Fruit fly (Drosophila melanogaster) whole organism, embryonic: ENCODE results near the gene CG34462.

ENCODE experiments used
- Ada2b ChIP-seq: fragments of 200-800 bp; sonication (Bioruptor generic); IDR thresholded peaks from 2 replicates; pipeline ENCODE4 v1.3.6; 2022; ENCODE audit warnings: missing biosample characterization, missing genetic modification characterization
- Atf3 ChIP-seq: fragments of 200-800 bp; sonication (Bioruptor generic); optimal IDR thresholded peaks from 3 replicates; lab custom pipeline; 2016; ENCODE audit warnings: missing biosample characterization, missing genetic modification characterization
- B-H2 ChIP-seq: fragments of 200-800 bp; sonication (Bioruptor generic); optimal IDR thresholded peaks from 2 replicates; lab custom pipeline; 2018; ENCODE audit warnings: missing biosample characterization, mild to moderate bottlenecking, missing genetic modification characterization
- Bteb2 ChIP-seq: fragments of 200-800 bp; sonication (Bioruptor generic); optimal IDR thresholded peaks from 2 replicates; lab custom pipeline; 2016; ENCODE audit warnings: missing biosample characterization, missing genetic modification characterization
- C15 ChIP-seq: fragments of 200-800 bp; sonication (Bioruptor generic); IDR thresholded peaks from 3 replicates; pipeline ENCODE4 v1.3.6; 2022; ENCODE audit warnings: missing biosample characterization, missing genetic modification characterization
- CG10209 ChIP-seq: fragments of 200-800 bp; sonication (Bioruptor generic); optimal IDR thresholded peaks from 3 replicates; lab custom pipeline; 2017; ENCODE audit warnings: missing biosample characterization, mild to moderate bottlenecking, missing genetic modification characterization, missing genetic modification reagents
- CG10543 ChIP-seq: fragments of 200-800 bp; sonication (Bioruptor generic); optimal IDR thresholded peaks from 3 replicates; lab custom pipeline; 2017; ENCODE audit warnings: missing biosample characterization, mild to moderate bottlenecking, missing genetic modification characterization, moderate library complexity
- CG11696 ChIP-seq: fragments of 200-800 bp; sonication (Bioruptor generic); IDR thresholded peaks from 2 replicates; pipeline ENCODE4 v1.3.6; 2022; ENCODE audit warnings: missing biosample characterization, missing genetic modification characterization
- CG12155 ChIP-seq: fragments of 200-800 bp; sonication (Bioruptor generic); optimal IDR thresholded peaks from 3 replicates; lab custom pipeline; 2016; ENCODE audit warnings: missing biosample characterization, missing genetic modification characterization
- CG12391 ChIP-seq: fragments of 200-800 bp; sonication (Bioruptor generic); optimal IDR thresholded peaks from 3 replicates; lab custom pipeline; 2018; ENCODE audit warnings: missing biosample characterization, mild to moderate bottlenecking, missing genetic modification characterization, moderate library complexity
- CG15696 ChIP-seq: fragments of 200-800 bp; sonication (Bioruptor generic); optimal IDR thresholded peaks from 2 replicates; lab custom pipeline; 2019; ENCODE audit warnings: missing biosample characterization, mild to moderate bottlenecking, missing genetic modification characterization, moderate library complexity
- CG17186 ChIP-seq: fragments of 200-800 bp; sonication (Bioruptor generic); optimal IDR thresholded peaks from 3 replicates; lab custom pipeline; 2017; ENCODE audit warnings: missing biosample characterization, missing genetic modification reagents, missing genetic modification characterization
- CG17328 ChIP-seq: fragments of 200-800 bp; sonication (Bioruptor generic); IDR thresholded peaks from 2 replicates; pipeline ENCODE4 v1.3.6; 2022; ENCODE audit warnings: missing biosample characterization, missing genetic modification characterization
- CG18764 ChIP-seq: fragments of 200-800 bp; sonication (Bioruptor generic); optimal IDR thresholded peaks from 3 replicates; lab custom pipeline; 2016; ENCODE audit warnings: missing biosample characterization, missing genetic modification characterization
- CG4424 ChIP-seq: fragments of 200-800 bp; sonication (Bioruptor generic); optimal IDR thresholded peaks from 3 replicates; lab custom pipeline; 2016; ENCODE audit warnings: missing biosample characterization, missing genetic modification characterization
- CG4730 ChIP-seq: fragments of 200-800 bp; sonication (Bioruptor generic); IDR thresholded peaks from 2 replicates; pipeline ENCODE4 v1.3.6; 2022; ENCODE audit warnings: missing biosample characterization, missing genetic modification characterization
- CG7745 ChIP-seq: fragments of 200-800 bp; sonication (Bioruptor generic); optimal IDR thresholded peaks from 2 replicates; lab custom pipeline; 2018; ENCODE audit warnings: missing biosample characterization, mild to moderate bottlenecking, missing genetic modification characterization, moderate library complexity
- CG8388 ChIP-seq: fragments of 200-800 bp; sonication (Bioruptor generic); optimal IDR thresholded peaks from 2 replicates; lab custom pipeline; 2019; ENCODE audit warnings: missing biosample characterization, mild to moderate bottlenecking, missing genetic modification characterization, moderate library complexity
- CkIIα-i1 ChIP-seq: fragments of 200-800 bp; sonication (Bioruptor generic); IDR thresholded peaks from 2 replicates; pipeline ENCODE4 v1.3.6; 2022; ENCODE audit warnings: missing biosample characterization, missing genetic modification characterization
- Doc2 ChIP-seq: fragments of 200-800 bp; sonication (Bioruptor generic); IDR thresholded peaks from 2 replicates; pipeline ENCODE4 v1.3.6; 2022; ENCODE audit warnings: missing biosample characterization, missing genetic modification characterization
- HLH4C ChIP-seq: fragments of 200-800 bp; sonication (Bioruptor generic); IDR thresholded peaks from 3 replicates; pipeline ENCODE4 v1.3.6; 2022; ENCODE audit warnings: missing biosample characterization, missing genetic modification characterization; ENCODE audit not compliant: partially characterized antibody
- Hey ChIP-seq: fragments of 200-800 bp; sonication (Bioruptor generic); optimal IDR thresholded peaks from 3 replicates; lab custom pipeline; 2018; ENCODE audit warnings: missing biosample characterization, mild to moderate bottlenecking, missing genetic modification characterization
- Hr78 ChIP-seq, 2 experiments: fragments of 200-800 bp in 1 of 2; fragments of >200 bp in 1 of 2; sonication (Bioruptor generic) in 1 of 2; optimal IDR thresholded peaks; 2 replicates each; lab custom pipeline; 2017 to 2019; ENCODE audit warnings: missing biosample characterization in 2 of 2, missing genetic modification characterization in 2 of 2, mild to moderate bottlenecking in 1 of 2, moderate library complexity in 1 of 2
- Mad ChIP-seq: fragments of 200-800 bp; sonication (Bioruptor generic); optimal IDR thresholded peaks from 2 replicates; lab custom pipeline; 2016; ENCODE audit warnings: missing biosample characterization, missing genetic modification characterization
- Med ChIP-seq: fragments of 200-800 bp; sonication (Bioruptor generic); peaks from one replicate; lab custom pipeline; 2016; ENCODE audit warnings: missing biosample characterization, missing genetic modification characterization, mild to moderate bottlenecking, inconsistent platforms, moderate library complexity
- NC2β ChIP-seq: fragments of 200-800 bp; sonication (Bioruptor generic); optimal IDR thresholded peaks from 2 replicates; lab custom pipeline; 2016; ENCODE audit warnings: missing biosample characterization, missing genetic modification characterization
- NFAT ChIP-seq: fragments of 200-800 bp; sonication (Bioruptor generic); IDR thresholded peaks from 2 replicates; pipeline ENCODE4 v1.3.6; 2022; ENCODE audit warnings: missing biosample characterization, missing genetic modification characterization
- PHDP ChIP-seq: fragments of 200-800 bp; sonication (Bioruptor generic); optimal IDR thresholded peaks from 3 replicates; lab custom pipeline; 2018; ENCODE audit warnings: missing biosample characterization, mild to moderate bottlenecking, missing genetic modification characterization, moderate library complexity
- Side ChIP-seq: fragments of 200-800 bp; sonication (Bioruptor generic); optimal IDR thresholded peaks from 2 replicates; lab custom pipeline; 2016; ENCODE audit warnings: missing biosample characterization, missing genetic modification characterization
- Sin3A ChIP-seq: fragments of >200 bp; optimal IDR thresholded peaks from 2 replicates; lab custom pipeline; 2018
- Spps ChIP-seq: fragments of 200-800 bp; sonication (Bioruptor generic); optimal IDR thresholded peaks from 2 replicates; lab custom pipeline; 2018; ENCODE audit warnings: missing biosample characterization, mild to moderate bottlenecking, missing genetic modification characterization
- Tbp ChIP-seq: fragments of >200 bp; optimal IDR thresholded peaks from 2 replicates; lab custom pipeline; 2018; ENCODE audit warnings: missing biosample characterization, missing genetic modification characterization
- ac ChIP-seq: fragments of 200-800 bp; sonication (Bioruptor generic); optimal IDR thresholded peaks from 3 replicates; lab custom pipeline; 2017; ENCODE audit warnings: missing biosample characterization, mild to moderate bottlenecking, missing genetic modification characterization
- ap ChIP-seq: fragments of 200-800 bp; sonication (Bioruptor generic); IDR thresholded peaks from 2 replicates; pipeline ENCODE4 v1.3.6; 2022; ENCODE audit warnings: missing biosample characterization, missing genetic modification characterization
- ase ChIP-seq: fragments of 200-800 bp; sonication (Bioruptor generic); IDR thresholded peaks from 3 replicates; pipeline ENCODE4 v1.3.6; 2022; ENCODE audit warnings: missing biosample characterization, missing genetic modification characterization
- dati ChIP-seq: fragments of 200-800 bp; sonication (Bioruptor generic); IDR thresholded peaks from 2 replicates; pipeline ENCODE4 v1.3.6; 2022; ENCODE audit warnings: missing biosample characterization, missing genetic modification characterization
- dpn ChIP-seq, 2 experiments: fragments of 200-800 bp; sonication (Bioruptor generic); optimal IDR thresholded peaks; 3 replicates each; lab custom pipeline; 2016; ENCODE audit warnings: missing biosample characterization in 2 of 2, missing genetic modification characterization in 2 of 2
- en ChIP-seq: fragments of 200-800 bp; sonication (Bioruptor generic); optimal IDR thresholded peaks from 2 replicates; lab custom pipeline; 2016; ENCODE audit warnings: missing biosample characterization, missing genetic modification characterization
- eyg ChIP-seq: fragments of 200-800 bp; sonication (Bioruptor generic); optimal IDR thresholded peaks from 3 replicates; lab custom pipeline; 2016; ENCODE audit warnings: missing biosample characterization, missing genetic modification characterization
- gcm2 ChIP-seq: fragments of 200-800 bp; sonication (Bioruptor generic); optimal IDR thresholded peaks from 2 replicates; lab custom pipeline; 2016; ENCODE audit warnings: missing biosample characterization, missing genetic modification characterization
- gem ChIP-seq: fragments of 200-800 bp; sonication (Bioruptor generic); optimal IDR thresholded peaks from 2 replicates; lab custom pipeline; 2019; ENCODE audit warnings: missing biosample characterization, mild to moderate bottlenecking, missing genetic modification characterization, moderate library complexity
- kni ChIP-seq: fragments of 200-800 bp; sonication (Bioruptor generic); optimal IDR thresholded peaks from 3 replicates; lab custom pipeline; 2017; ENCODE audit warnings: mild to moderate bottlenecking, missing biosample characterization, missing genetic modification reagents, missing genetic modification characterization
- odd ChIP-seq: fragments of 200-800 bp; sonication (Bioruptor generic); optimal IDR thresholded peaks from 2 replicates; lab custom pipeline; 2017; ENCODE audit warnings: missing biosample characterization, mild to moderate bottlenecking, missing genetic modification characterization
- shn ChIP-seq: fragments of 200-800 bp; sonication (Bioruptor generic); optimal IDR thresholded peaks from 3 replicates; lab custom pipeline; 2016; ENCODE audit warnings: missing biosample characterization, missing genetic modification characterization
- slbo ChIP-seq: fragments of 200-800 bp; sonication (Bioruptor generic); IDR thresholded peaks from 2 replicates; pipeline ENCODE4 v1.3.6; 2022; ENCODE audit warnings: missing biosample characterization, missing genetic modification characterization
- sob ChIP-seq: fragments of 200-800 bp; sonication (Bioruptor generic); IDR thresholded peaks from 2 replicates; pipeline ENCODE4 v1.3.6; 2022; ENCODE audit warnings: missing biosample characterization, missing genetic modification characterization
- tgo ChIP-seq: fragments of 200-800 bp; sonication (Bioruptor generic); IDR thresholded peaks from 3 replicates; pipeline ENCODE4 v1.3.6; 2022; ENCODE audit warnings: missing biosample characterization, missing genetic modification characterization
- tin ChIP-seq: fragments of 200-800 bp; sonication (Bioruptor generic); optimal IDR thresholded peaks from 3 replicates; lab custom pipeline; 2016; ENCODE audit warnings: missing biosample characterization, missing genetic modification characterization
- unc-4 ChIP-seq: fragments of 200-800 bp; sonication (Bioruptor generic); IDR thresholded peaks from 2 replicates; pipeline ENCODE4 v1.3.6; 2022; ENCODE audit warnings: missing biosample characterization, missing genetic modification characterization; ENCODE audit not compliant: partially characterized antibody
- zfh1 ChIP-seq: fragments of 200-800 bp; sonication (Bioruptor generic); IDR thresholded peaks from 3 replicates; pipeline ENCODE4 v1.3.6; 2022; ENCODE audit warnings: missing biosample characterization, missing genetic modification characterization

The CG34462 gene

dm6 chr3L:8346100-8346980 lies 18.0 kb downstream of the CG34462 start, which contains the start of the genes CG7182 and GAPcenA (continued):
- TF ChIP-seq CG8388 (GFP tag; lab: Kevin White, UChicago) (peak; percentile 53), shn (GFP tag; lab: Kevin White, UChicago) (no peak), CG12391 (tag; lab: Kevin White, UChicago) (peak; percentile 81), PHDP (peak; percentile 74), ase (GFP tag; lab: Robert Waterston, UW) (peak; percentile 52; the same call in 1 of the 3 replicates), Side (GFP tag; lab: Kevin White, UChicago) (peak; percentile 14), Hey (tag; lab: Kevin White, UChicago) (no peak), Ada2b (GFP tag; lab: Robert Waterston, UW) (0 out of 2 replicates have a peak, but pooled peaks have one; percentile 5), ap (GFP tag; lab: Robert Waterston, UW) (no peak), B-H2 (GFP tag; lab: Kevin White, UChicago) (peak; percentile 83), CG18764 (GFP tag; lab: Kevin White, UChicago) (peak; percentile 42), Med (GFP tag; lab: Kevin White, UChicago) (peak; percentile 75), sob (GFP tag; lab: Robert Waterston, UW) (0 out of 2 replicates have a peak, but pooled peaks have one; percentile 11), unc-4 (peak; percentile 64), dpn (GFP tag; optimal IDR thresholded peaks at IDR 0.05; lab: Kevin White, UChicago) (peak; percentile 24 to 63), tgo (GFP tag; lab: Robert Waterston, UW) (peak; percentile 46), Mad (GFP tag; lab: Kevin White, UChicago) (no peak), en (no peak), CG10209 (GFP tag; lab: Kevin White, UChicago) (peak; percentile 69), tin (GFP tag; lab: Kevin White, UChicago) (peak; percentile 67), CG15696 (tag; lab: Kevin White, UChicago) (peak; percentile 69), CG12155 (GFP tag; lab: Kevin White, UChicago) (peak; percentile 72), dati (GFP tag; lab: Robert Waterston, UW) (no peak), HLH4C (peak; percentile 59; the same call in 2 of the 3 replicates), slbo (GFP tag; lab: Robert Waterston, UW) (peak; percentile 70), Spps (peak; percentile 29), kni (no peak), CG17186 (GFP tag; lab: Kevin White, UChicago) (no peak), gcm2 (GFP tag; lab: Kevin White, UChicago) (no peak), zfh1 (GFP tag; lab: Robert Waterston, UW) (no peak), Sin3A (lab: Kevin White, UChicago) (no peak), CG7745 (tag; lab: Kevin White, UChicago) (no peak), ac (GFP tag; lab: Kevin White, UChicago) (no peak), CG10543 (GFP tag; lab: Kevin White, UChicago) (peak; percentile 75), Bteb2 (GFP tag; lab: Kevin White, UChicago) (peak; percentile 6), CG17328 (GFP tag; lab: Robert Waterston, UW) (no peak), gem (tag; lab: Kevin White, UChicago) (no peak), Doc2 (GFP tag; lab: Robert Waterston, UW) (no peak), CG4730 (GFP tag; lab: Robert Waterston, UW) (no peak), Tbp (no peak), C15 (GFP tag; lab: Robert Waterston, UW) (no peak), NFAT (GFP tag; lab: Robert Waterston, UW) (peak; percentile 36; the same call in 1 of the 2 replicates), CG4424 (GFP tag; lab: Kevin White, UChicago) (peak; percentile 69), NC2β (GFP tag; lab: Kevin White, UChicago) (peak; percentile 2), odd (GFP tag; lab: Kevin White, UChicago) (no peak), Hr78 (GFP tag; optimal IDR thresholded peaks at IDR 0.05; lab: Kevin White, UChicago) (peak; percentile 5 to 100), Atf3 (no peak), CkIIα-i1 (GFP tag; lab: Robert Waterston, UW) (no peak), eyg (GFP tag; lab: Kevin White, UChicago) (no peak), CG11696 (GFP tag; lab: Robert Waterston, UW) (no peak)
